Fruit fly (Drosophila melanogaster): ENCODE data around the gene Tap42.

Tap42 gene

dm6 chr2L:13399565-13399964 lies 32.1 kb downstream of the Tap42 start (continued):
- TF ChIP-seq zf30C (GFP tag; optimal IDR thresholded peaks at IDR 0.05): peak; percentile 15
- peak; percentile 16 for TF ChIP-seq Sox102F (GFP tag; optimal IDR thresholded peaks at IDR 0.05)
- no peak for TF ChIP-seq CG4707 (GFP tag; optimal IDR thresholded peaks at IDR 0.05)
- peak; percentile 3 for TF ChIP-seq Meics (GFP tag; optimal IDR thresholded peaks at IDR 0.05)
- no peak for TF ChIP-seq nerfin-2 (GFP tag; IDR thresholded peaks at IDR 0.05; ENCODE audit: partially characterized antibody)
- no peak for TF ChIP-seq Dip3 (GFP tag; optimal IDR thresholded peaks at IDR 0.05)
- no peak for TF ChIP-seq CG15696 (tag; optimal IDR thresholded peaks at IDR 0.05)
- TF ChIP-seq Ets97D (GFP tag; optimal IDR thresholded peaks at IDR 0.05): no peak
- no peak for TF ChIP-seq pnt (GFP tag; optimal IDR thresholded peaks at IDR 0.05)
- peak; percentile 64 for TF ChIP-seq Deaf1 (tag; optimal IDR thresholded peaks at IDR 0.05)
- no peak for TF ChIP-seq CG12299 (tag; optimal IDR thresholded peaks at IDR 0.05)
- TF ChIP-seq Oaz (GFP tag; IDR thresholded peaks at IDR 0.05): no peak
- no peak for TF ChIP-seq CG10431 (GFP tag; optimal IDR thresholded peaks at IDR 0.05)
- no peak for TF ChIP-seq emc (GFP tag; optimal IDR thresholded peaks at IDR 0.05)
- no peak for TF ChIP-seq Max (GFP tag; optimal IDR thresholded peaks at IDR 0.05)
- no peak for TF ChIP-seq CG6813 (GFP tag; optimal IDR thresholded peaks at IDR 0.05)
- TF ChIP-seq caup (GFP tag; optimal IDR thresholded peaks at IDR 0.05; ENCODE audit: severe bottlenecking): no peak
- no peak for TF ChIP-seq Lhr (GFP tag; optimal IDR thresholded peaks at IDR 0.05)
- no peak for TF ChIP-seq Rx (GFP tag; IDR thresholded peaks at IDR 0.05)
- TF ChIP-seq fru (optimal IDR thresholded peaks at IDR 0.05): no peak
- TF ChIP-seq shn (GFP tag; optimal IDR thresholded peaks at IDR 0.05): no peak
- no peak for TF ChIP-seq CG8478 (optimal IDR thresholded peaks at IDR 0.05)
- no peak for TF ChIP-seq toy (GFP tag; IDR thresholded peaks at IDR 0.05)
- TF ChIP-seq fd102C (GFP tag; optimal IDR thresholded peaks at IDR 0.05): no peak
- no peak for TF ChIP-seq al (GFP tag; IDR thresholded peaks at IDR 0.05)
- TF ChIP-seq Asciz (GFP tag; optimal IDR thresholded peaks at IDR 0.05): no peak
- TF ChIP-seq CG14710 (tag; optimal IDR thresholded peaks at IDR 0.05): no peak
- no peak for TF ChIP-seq prd (optimal IDR thresholded peaks at IDR 0.05)
- TF ChIP-seq prd (GFP tag; IDR thresholded peaks at IDR 0.05): no peak
- TF ChIP-seq CG13775 (GFP tag; optimal IDR thresholded peaks at IDR 0.05): peak; percentile 5
- 0 out of 2 replicates have a peak, but pooled peaks have one; percentile 12 for TF ChIP-seq Rfx (GFP tag; IDR thresholded peaks at IDR 0.05)
- no peak for TF ChIP-seq so (GFP tag; IDR thresholded peaks at IDR 0.05)
- no peak for TF ChIP-seq Nf-YC (tag; optimal IDR thresholded peaks at IDR 0.05)
- no peak for TF ChIP-seq her (GFP tag; optimal IDR thresholded peaks at IDR 0.05)
- TF ChIP-seq Drgx (GFP tag; IDR thresholded peaks at IDR 0.05): peak; percentile 28; the same call in 1 of the 2 replicates
- no peak for TF ChIP-seq CG6683 (GFP tag; optimal IDR thresholded peaks at IDR 0.05)
- TF ChIP-seq CG18764 (GFP tag; optimal IDR thresholded peaks at IDR 0.05): no peak
- TF ChIP-seq CG17568 (GFP tag; optimal IDR thresholded peaks at IDR 0.05): no peak
- TF ChIP-seq gem (tag; optimal IDR thresholded peaks at IDR 0.05): peak; percentile 43
- TF ChIP-seq CG16815 (GFP tag; optimal IDR thresholded peaks at IDR 0.05): no peak
- TF ChIP-seq hkb (optimal IDR thresholded peaks at IDR 0.05): no peak
- 0 out of 2 replicates have a peak, but pooled peaks have one; percentile 11 for TF ChIP-seq hkb (GFP tag; IDR thresholded peaks at IDR 0.05)
- no peak for TF ChIP-seq Elba2 (GFP tag; optimal IDR thresholded peaks at IDR 0.05)
- TF ChIP-seq CG12219 (GFP tag; optimal IDR thresholded peaks at IDR 0.05): no peak
- TF ChIP-seq dati (GFP tag; IDR thresholded peaks at IDR 0.05): no peak
- no peak for TF ChIP-seq NFAT (GFP tag; IDR thresholded peaks at IDR 0.05)
- no peak for TF ChIP-seq CG6272 (GFP tag; IDR thresholded peaks at IDR 0.05)
- no peak for TF ChIP-seq CG7987 (GFP tag; optimal IDR thresholded peaks at IDR 0.05)
- TF ChIP-seq CG11560 (tag; IDR thresholded peaks at IDR 0.05): no peak
- no peak for TF ChIP-seq zfh1 (GFP tag; IDR thresholded peaks at IDR 0.05)
- peak; percentile 86 for TF ChIP-seq sens (GFP tag)
- TF ChIP-seq D19A (tag; optimal IDR thresholded peaks at IDR 0.05): no peak
- no peak for TF ChIP-seq gsb-n (tag; optimal IDR thresholded peaks at IDR 0.05)
